Worm (Caenorhabditis elegans) whole organism, young adult: ENCODE data around the gene F01G4.6.

Experiments used
- B0261.1 ChIP-seq: sonication (generic microtip); optimal IDR thresholded peaks from 2 replicates; lab custom pipeline; 2016; ENCODE audit warnings: mild to moderate bottlenecking, missing genetic modification characterization, moderate library complexity, missing compliant biosample characterization
- B0336.3 ChIP-seq: fragments of 200-800 bp; sonication (Bioruptor generic); IDR thresholded peaks from 2 replicates; pipeline ENCODE4 v1.3.6; 2022; ENCODE audit warnings: missing genetic modification characterization, missing compliant biosample characterization
- C17E4.6 ChIP-seq: fragments of 200-800 bp; sonication (Bioruptor generic); IDR thresholded peaks from 2 replicates; pipeline ENCODE4 v1.3.6; 2022; ENCODE audit warnings: missing genetic modification reagents, missing genetic modification characterization, missing compliant biosample characterization
- F57A8.1 ChIP-seq: fragments of 200-800 bp; sonication (Bioruptor generic); optimal IDR thresholded peaks from 2 replicates; lab custom pipeline; 2018; ENCODE audit warnings: mild to moderate bottlenecking, missing genetic modification characterization, moderate library complexity, missing compliant biosample characterization
- F57C9.4 ChIP-seq: sonication (generic microtip); optimal IDR thresholded peaks from 2 replicates; lab custom pipeline; 2017; ENCODE audit warnings: mild to moderate bottlenecking, missing genetic modification characterization, missing compliant biosample characterization
- T26A5.8 ChIP-seq: sonication (generic microtip); optimal IDR thresholded peaks from 2 replicates; lab custom pipeline; 2016; ENCODE audit warnings: missing genetic modification characterization, missing compliant biosample characterization
- Y53F4B.3 ChIP-seq: fragments of 200-800 bp; sonication (Bioruptor generic); IDR thresholded peaks from 2 replicates; pipeline ENCODE4 v1.3.6; 2022; ENCODE audit warnings: missing genetic modification reagents, missing genetic modification characterization, missing compliant biosample characterization
- Y95B8A.8 ChIP-seq: fragments of 200-800 bp; sonication (Bioruptor generic); IDR thresholded peaks from 2 replicates; pipeline ENCODE4 v1.3.6; 2022; ENCODE audit warnings: missing genetic modification reagents, missing genetic modification characterization, missing compliant biosample characterization
- aptf-2 ChIP-seq: fragments of 200-800 bp; sonication (Bioruptor generic); conservative IDR thresholded peaks from 2 replicates; pipeline ENCODE4 v1.3.6; 2022; ENCODE audit warnings: missing genetic modification reagents, missing genetic modification characterization, missing compliant biosample characterization
- attf-6 ChIP-seq: fragments of 200-800 bp; sonication (Bioruptor generic); IDR thresholded peaks from 2 replicates; pipeline ENCODE4 v1.3.6; 2022; ENCODE audit warnings: missing genetic modification reagents, missing genetic modification characterization, missing compliant biosample characterization
- bed-2 ChIP-seq: fragments of 200-800 bp; sonication (Bioruptor generic); IDR thresholded peaks from 2 replicates; pipeline ENCODE4 v1.3.6; 2022; ENCODE audit warnings: missing genetic modification reagents, missing genetic modification characterization, missing compliant biosample characterization
- cebp-1 ChIP-seq, 2 experiments: fragments of 200-800 bp in 1 of 2; sonication (Bioruptor generic) in 1 of 2; sonication (generic microtip) in 1 of 2; IDR thresholded peaks in 1 of 2; optimal IDR thresholded peaks in 1 of 2; 2 replicates each; pipeline versions ENCODE4 v1.3.6 to Lab custom; 2017 to 2022; ENCODE audit warnings: missing compliant biosample characterization in 2 of 2, missing genetic modification characterization in 2 of 2, mild to moderate bottlenecking in 1 of 2, missing genetic modification reagents in 1 of 2, moderate library complexity in 1 of 2
- cebp-2 ChIP-seq: fragments of 200-800 bp; sonication (Bioruptor generic); IDR thresholded peaks from 2 replicates; pipeline ENCODE4 v1.3.6; 2022; ENCODE audit warnings: missing genetic modification characterization, missing compliant biosample characterization
- ceh-100 ChIP-seq: fragments of 200-800 bp; sonication (Bioruptor generic); IDR thresholded peaks from 2 replicates; pipeline ENCODE4 v1.3.6; 2022; ENCODE audit warnings: missing genetic modification reagents, missing genetic modification characterization, missing compliant biosample characterization
- ceh-79 ChIP-seq: sonication (generic microtip); optimal IDR thresholded peaks from 2 replicates; lab custom pipeline; 2017; ENCODE audit warnings: mild to moderate bottlenecking, missing genetic modification characterization, missing compliant biosample characterization
- die-1 ChIP-seq: sonication (generic microtip); optimal IDR thresholded peaks from 2 replicates; lab custom pipeline; 2016; ENCODE audit warnings: missing genotype, mild to moderate bottlenecking, missing genetic modification characterization, missing compliant biosample characterization
- efl-1 ChIP-seq: fragments of 150-350 bp; optimal IDR thresholded peaks from 2 replicates; lab custom pipeline; 2014; ENCODE audit warnings: missing biosample characterization, missing genetic modification reagents, missing genetic modification characterization
- egl-18 ChIP-seq: fragments of 200-800 bp; sonication (Bioruptor generic); IDR thresholded peaks from 2 replicates; pipeline ENCODE4 v1.3.6; 2022; ENCODE audit warnings: missing genetic modification reagents, missing genetic modification characterization, missing compliant biosample characterization
- ekl-4 ChIP-seq: fragments of 200-800 bp; sonication (Bioruptor generic); IDR thresholded peaks from 2 replicates; pipeline ENCODE4 v1.3.6; 2022; ENCODE audit warnings: missing genetic modification reagents, missing genetic modification characterization, missing compliant biosample characterization
- gei-17 ChIP-seq: fragments of 200-800 bp; sonication (Bioruptor generic); optimal IDR thresholded peaks from 2 replicates; lab custom pipeline; 2018; ENCODE audit warnings: mild to moderate bottlenecking, missing genetic modification characterization, missing compliant biosample characterization
- hlh-12 ChIP-seq: sonication (generic microtip); optimal IDR thresholded peaks from 2 replicates; lab custom pipeline; 2016; ENCODE audit warnings: missing genetic modification characterization, missing compliant biosample characterization
- hmg-20 ChIP-seq: fragments of 200-800 bp; sonication (Bioruptor generic); IDR thresholded peaks from 2 replicates; pipeline ENCODE4 v1.3.6; 2022; ENCODE audit warnings: missing genetic modification reagents, missing genetic modification characterization, missing compliant biosample characterization
- hrde-1 ChIP-seq: sonication (generic microtip); optimal IDR thresholded peaks from 2 replicates; lab custom pipeline; 2016; ENCODE audit warnings: missing genetic modification characterization, mild to moderate bottlenecking, missing compliant biosample characterization, moderate library complexity, missing genotype, missing genetic modification reagents, borderline replicate concordance
- hsf-1 ChIP-seq: fragments of 200-800 bp; sonication (Bioruptor generic); IDR thresholded peaks from 2 replicates; pipeline ENCODE4 v1.3.6; 2022; ENCODE audit warnings: missing genetic modification reagents, missing genetic modification characterization, missing compliant biosample characterization
- let-607 ChIP-seq, 2 experiments: fragments of 200-800 bp in 1 of 2; sonication (Bioruptor generic) in 1 of 2; sonication (generic microtip) in 1 of 2; optimal IDR thresholded peaks; 2 replicates each; lab custom pipeline; 2016 to 2018; ENCODE audit warnings: mild to moderate bottlenecking in 2 of 2, missing compliant biosample characterization in 2 of 2, missing genetic modification characterization in 2 of 2, moderate library complexity in 2 of 2, missing genotype in 1 of 2
- lsl-1 ChIP-seq: fragments of 200-800 bp; sonication (Bioruptor generic); optimal IDR thresholded peaks from 2 replicates; lab custom pipeline; 2018; ENCODE audit warnings: mild to moderate bottlenecking, missing genetic modification characterization, moderate library complexity, missing compliant biosample characterization
- madf-3 ChIP-seq: fragments of 200-800 bp; sonication (Bioruptor generic); IDR thresholded peaks from 2 replicates; pipeline ENCODE4 v1.3.6; 2022; ENCODE audit warnings: missing genetic modification reagents, missing genetic modification characterization, missing compliant biosample characterization
- madf-6 ChIP-seq: fragments of 200-800 bp; sonication (Bioruptor generic); IDR thresholded peaks from 2 replicates; pipeline ENCODE4 v1.3.6; 2022; ENCODE audit warnings: missing genetic modification reagents, missing genetic modification characterization, missing compliant biosample characterization
- mel-28 ChIP-seq: sonication (generic microtip); optimal IDR thresholded peaks from 2 replicates; lab custom pipeline; 2016; ENCODE audit warnings: borderline replicate concordance, mild to moderate bottlenecking, missing genetic modification characterization, missing compliant biosample characterization
- nhr-27 ChIP-seq: fragments of 200-800 bp; sonication (Bioruptor generic); optimal IDR thresholded peaks from 2 replicates; lab custom pipeline; 2018; ENCODE audit warnings: mild to moderate bottlenecking, missing genetic modification characterization, moderate library complexity, missing compliant biosample characterization
- pha-4 ChIP-seq: fragments of 150-350 bp; sonication (generic microtip); optimal IDR thresholded peaks from 2 replicates; lab custom pipeline; 2014; ENCODE audit warnings: missing biosample characterization, missing genetic modification reagents, missing genetic modification characterization
- rcor-1 ChIP-seq: fragments of 200-800 bp; sonication (Bioruptor generic); IDR thresholded peaks from 2 replicates; pipeline ENCODE4 v1.3.6; 2022; ENCODE audit warnings: missing genetic modification reagents, missing genetic modification characterization, missing compliant biosample characterization
- rec-8 ChIP-seq, 2 experiments: sonication (generic microtip); optimal IDR thresholded peaks; 2 replicates each; lab custom pipeline; 2016; ENCODE audit warnings: mild to moderate bottlenecking in 2 of 2, missing genetic modification characterization in 2 of 2, missing genetic modification reagents in 2 of 2, missing genotype in 2 of 2, missing biosample characterization in 1 of 2, missing compliant biosample characterization in 1 of 2, moderate library complexity in 1 of 2
- repo-1 ChIP-seq: sonication (generic microtip); optimal IDR thresholded peaks from 2 replicates; lab custom pipeline; 2017; ENCODE audit warnings: mild to moderate bottlenecking, missing genetic modification characterization, missing compliant biosample characterization
- rpc-1 ChIP-seq, 2 experiments: fragments of 150-350 bp in 1 of 2; sonication (generic microtip) in 1 of 2; optimal IDR thresholded peaks; 2 replicates each; lab custom pipeline; 2014 to 2018; ENCODE audit warnings: missing biosample characterization in 1 of 2, missing genetic modification characterization in 1 of 2, missing genetic modification reagents in 1 of 2, missing genotype in 1 of 2
- zim-3 ChIP-seq: sonication (generic microtip); optimal IDR thresholded peaks from 2 replicates; lab custom pipeline; 2017; ENCODE audit warnings: mild to moderate bottlenecking, missing genetic modification characterization, moderate library complexity, missing compliant biosample characterization
- ztf-26 ChIP-seq: sonication (generic microtip); optimal IDR thresholded peaks from 2 replicates; lab custom pipeline; 2017; ENCODE audit warnings: missing genetic modification characterization, missing compliant biosample characterization
- ztf-3 ChIP-seq: fragments of 200-800 bp; sonication (Bioruptor generic); optimal IDR thresholded peaks from 2 replicates; lab custom pipeline; 2018; ENCODE audit warnings: mild to moderate bottlenecking, missing genetic modification characterization, missing compliant biosample characterization

F01G4.6 gene

DNA sequence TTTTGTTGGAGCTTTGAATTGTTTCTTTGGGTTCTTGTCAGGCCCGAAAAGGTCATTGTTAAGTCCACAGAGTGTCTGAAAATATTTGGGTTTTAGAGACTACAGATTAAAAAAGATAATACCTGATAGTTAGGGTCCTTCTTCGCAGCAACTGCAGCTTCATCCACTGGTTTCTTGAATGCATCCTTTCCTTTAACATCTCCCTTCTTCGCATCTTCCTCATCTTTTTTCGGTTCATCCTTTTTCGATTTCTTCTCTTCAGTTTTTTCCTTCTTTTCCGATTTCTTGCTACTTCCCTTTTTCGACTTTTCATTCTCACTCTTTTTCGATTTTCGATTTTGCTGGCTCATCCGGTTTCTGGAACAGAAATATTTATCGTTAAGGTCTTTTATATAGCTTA, 45.8 kb downstream of the F01G4.6 start:
- no peak for TF ChIP-seq gei-17 (GFP tag; lab: Kevin White, UChicago)
- TF ChIP-seq die-1 (tag; lab: Kevin White, UChicago) = no peak
- TF ChIP-seq repo-1 (tag; lab: Kevin White, UChicago) = no peak
- TF ChIP-seq egl-18 (GFP tag; lab: Robert Waterston, UW) = no peak
- no peak for TF ChIP-seq nhr-27
- TF ChIP-seq C17E4.6 (GFP tag; lab: Robert Waterston, UW) = no peak
- TF ChIP-seq zim-3 = no peak
- no peak for TF ChIP-seq cebp-2 (GFP tag; lab: Robert Waterston, UW)
- TF ChIP-seq ceh-100 (GFP tag; lab: Robert Waterston, UW) = no peak
- TF ChIP-seq hmg-20 (GFP tag; lab: Robert Waterston, UW) = no peak
- no peak for TF ChIP-seq madf-6 (GFP tag; lab: Robert Waterston, UW)
- no peak for TF ChIP-seq attf-6 (GFP tag; lab: Robert Waterston, UW)
- no peak for TF ChIP-seq Y95B8A.8 (GFP tag; lab: Robert Waterston, UW)
- no peak for TF ChIP-seq cebp-1 (GFP tag; IDR thresholded peaks at IDR 0.05; lab: Robert Waterston, UW)
- TF ChIP-seq cebp-1 (tag; optimal IDR thresholded peaks at IDR 0.05; lab: Kevin White, UChicago) = no peak
- TF ChIP-seq T26A5.8 (tag; lab: Kevin White, UChicago) = no peak
- TF ChIP-seq aptf-2 (GFP tag; lab: Robert Waterston, UW) = no peak

DNA sequence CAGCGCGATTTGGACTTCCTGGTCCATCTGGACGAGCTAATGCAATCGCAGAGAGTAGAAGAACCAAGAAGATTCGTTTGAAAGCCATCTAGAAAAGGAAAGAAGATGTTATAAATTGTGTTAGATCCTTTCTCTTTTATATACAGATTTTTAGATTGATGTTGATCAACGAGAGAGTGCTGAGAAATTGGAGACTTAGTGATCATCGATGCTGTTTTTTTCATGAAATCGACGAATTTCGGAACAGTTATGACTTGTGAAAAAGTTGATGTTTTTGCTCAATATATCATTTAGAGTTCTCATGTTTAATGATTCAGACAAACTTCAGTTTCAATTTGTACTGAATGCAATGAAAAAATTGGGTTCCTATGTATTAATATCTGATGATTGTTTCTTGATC, 46.7 kb downstream of the F01G4.6 start, which contains the start of gene srlf-17:
TSS of gene srlf-17 (minus strand) at position 101 of the 400 bp plus-strand sequence.
- TF ChIP-seq B0261.1 = no peak
- TF ChIP-seq hlh-12 (tag; lab: Kevin White, UChicago) = no peak
- no peak for TF ChIP-seq rcor-1 (GFP tag; lab: Robert Waterston, UW)
- no peak for TF ChIP-seq rpc-1 (optimal IDR thresholded peaks at IDR 0.05; lab: Kevin White, UChicago)
- TF ChIP-seq rpc-1 (tag; optimal IDR thresholded peaks at IDR 0.05; lab: Kevin White, UChicago) = no peak
- TF ChIP-seq F57C9.4 (tag; lab: Kevin White, UChicago) = no peak
- no peak for TF ChIP-seq let-607 (tag; optimal IDR thresholded peaks at IDR 0.05; lab: Kevin White, UChicago)
- TF ChIP-seq pha-4 (tag; lab: Kevin White, UChicago) = no peak
- TF ChIP-seq Y53F4B.3 = no peak
- TF ChIP-seq lsl-1 (GFP tag; lab: Kevin White, UChicago) = no peak

DNA sequence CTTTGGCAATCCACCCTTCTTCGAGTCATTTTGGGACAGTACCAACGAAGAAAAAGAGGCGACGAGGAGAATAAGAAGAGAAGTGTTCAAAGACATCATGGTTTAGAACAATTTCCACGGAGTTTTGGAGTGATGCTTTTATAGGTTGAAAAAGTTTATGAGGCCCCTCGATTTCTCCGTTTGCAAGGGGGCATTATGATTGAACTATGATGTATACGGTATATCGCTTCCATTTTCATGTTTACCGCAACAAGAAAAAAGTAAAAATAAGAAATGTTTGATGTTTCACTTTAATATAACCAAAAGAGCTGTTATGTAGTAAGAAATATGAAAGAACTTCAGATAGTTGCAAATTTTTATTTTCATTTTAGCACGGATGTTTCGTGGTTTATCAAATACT, 47.9 kb downstream of the F01G4.6 start, which contains the start of gene srlf-18:
TSS of gene srlf-18 (minus strand) at position 101 of the 400 bp plus-strand sequence.
- no peak for TF ChIP-seq F57A8.1 (GFP tag; lab: Kevin White, UChicago)
- TF ChIP-seq ztf-26 (tag; lab: Kevin White, UChicago) = no peak
- no peak for TF ChIP-seq zim-3
- TF ChIP-seq cebp-1 (GFP tag; IDR thresholded peaks at IDR 0.05; lab: Robert Waterston, UW) = no peak
- no peak for TF ChIP-seq cebp-1 (tag; optimal IDR thresholded peaks at IDR 0.05; lab: Kevin White, UChicago)
- TF ChIP-seq die-1 (tag; lab: Kevin White, UChicago) = no peak
- no peak for TF ChIP-seq efl-1 (GFP tag; lab: Kevin White, UChicago)
- TF ChIP-seq ekl-4 (GFP tag; lab: Robert Waterston, UW) = no peak
- no peak for TF ChIP-seq B0336.3 (GFP tag; lab: Robert Waterston, UW)
- TF ChIP-seq ceh-79 = no peak
- TF ChIP-seq madf-3 (GFP tag; lab: Robert Waterston, UW) = no peak
- TF ChIP-seq rec-8 (tag; optimal IDR thresholded peaks at IDR 0.05; lab: Kevin White, UChicago) = no peak
- TF ChIP-seq hsf-1 (GFP tag; lab: Robert Waterston, UW) = no peak
- no peak for TF ChIP-seq mel-28 (tag; lab: Kevin White, UChicago)
- no peak for TF ChIP-seq Y53F4B.3
- TF ChIP-seq ztf-3 = no peak
- no peak for TF ChIP-seq bed-2 (GFP tag; lab: Robert Waterston, UW)
- no peak for TF ChIP-seq hrde-1 (tag; lab: Kevin White, UChicago)
- no peak for TF ChIP-seq cebp-2 (GFP tag; lab: Robert Waterston, UW)
- no peak for TF ChIP-seq rpc-1 (optimal IDR thresholded peaks at IDR 0.05; lab: Kevin White, UChicago)
- TF ChIP-seq rpc-1 (tag; optimal IDR thresholded peaks at IDR 0.05; lab: Kevin White, UChicago) = no peak
